Fruit fly (Drosophila melanogaster): ENCODE data around the gene dmt.
A peak's percentile ranks its signal among the peaks of the same experiment; 100 is the strongest.

Gene dmt

dm6 chr3R:9739793-9740192 lies 28.9 kb downstream of the dmt start, which contains the start of gene side-VII (continued):
- no peak for TF ChIP-seq CG11085 (GFP tag; IDR thresholded peaks at IDR 0.05)

- TF ChIP-seq C15 (GFP tag; IDR thresholded peaks at IDR 0.05) (no peak), Gsc (GFP tag; IDR thresholded peaks at IDR 0.05) (no peak), Hr39 (optimal IDR thresholded peaks at IDR 0.05) (no peak), CG5245 (GFP tag; optimal IDR thresholded peaks at IDR 0.05) (no peak), Hr3 (GFP tag; optimal IDR thresholded peaks at IDR 0.05) (no peak), CG4617 (GFP tag; optimal IDR thresholded peaks at IDR 0.05; ENCODE audit: borderline replicate concordance) (peak; percentile 77), CG8478 (optimal IDR thresholded peaks at IDR 0.05) (no peak), CG13624 (GFP tag; optimal IDR thresholded peaks at IDR 0.05) (no peak), row (GFP tag; IDR thresholded peaks at IDR 0.05) (peak; percentile 84), pum (GFP tag; optimal IDR thresholded peaks at IDR 0.05) (no peak), CG42726 (GFP tag; IDR thresholded peaks at IDR 0.05; ENCODE audit: partially characterized antibody) (peak; percentile 87; the same call in 1 of the 2 replicates), CG3065 (GFP tag; optimal IDR thresholded peaks at IDR 0.05) (no peak), Aef1 (GFP tag; IDR thresholded peaks at IDR 0.05) (no peak), Hmr (GFP tag; optimal IDR thresholded peaks at IDR 0.05) (no peak), trem (tag; optimal IDR thresholded peaks at IDR 0.05) (peak; percentile 67), pzg (GFP tag; optimal IDR thresholded peaks at IDR 0.05) (peak; percentile 53), ato (GFP tag; IDR thresholded peaks at IDR 0.05; ENCODE audit: partially characterized antibody) (peak; percentile 81; the same call in 1 of the 2 replicates), B-H2 (GFP tag; optimal IDR thresholded peaks at IDR 0.05) (peak; percentile 21), mld (GFP tag; IDR thresholded peaks at IDR 0.05; ENCODE audit: partially characterized antibody) (peak; percentile 68; the same call in 1 of the 3 replicates), ttk (GFP tag; IDR thresholded peaks at IDR 0.05) (no peak), Dref (GFP tag; IDR thresholded peaks at IDR 0.05) (peak; percentile 81), corto (GFP tag; optimal IDR thresholded peaks at IDR 0.05) (no peak), toy (GFP tag; IDR thresholded peaks at IDR 0.05) (no peak), CG10959 (GFP tag; IDR thresholded peaks at IDR 0.05) (no peak), nerfin-2 (GFP tag; IDR thresholded peaks at IDR 0.05; ENCODE audit: partially characterized antibody) (peak; percentile 69), ranshi (GFP tag; IDR thresholded peaks at IDR 0.05) (no peak), CG17829 (tag; optimal IDR thresholded peaks at IDR 0.05) (peak; percentile 24), CG33557 (GFP tag; optimal IDR thresholded peaks at IDR 0.05) (no peak), CG2712 (tag; optimal IDR thresholded peaks at IDR 0.05) (peak; percentile 42), ro (GFP tag; IDR thresholded peaks at IDR 0.05) (no peak), gfzf (GFP tag; optimal IDR thresholded peaks at IDR 0.05) (no peak), Bteb2 (GFP tag; optimal IDR thresholded peaks at IDR 0.05) (no peak), chinmo (GFP tag; IDR thresholded peaks at IDR 0.05; ENCODE audit: partially characterized antibody) (peak; percentile 61; the same call in 1 of the 4 replicates), CTCF (GFP tag; optimal IDR thresholded peaks at IDR 0.05) (no peak), run (tag; optimal IDR thresholded peaks at IDR 0.05) (no peak), CG7928 (GFP tag; optimal IDR thresholded peaks at IDR 0.05) (no peak), fd102C (GFP tag; optimal IDR thresholded peaks at IDR 0.05) (no peak), Ravus (GFP tag; IDR thresholded peaks at IDR 0.05) (no peak), Dll (GFP tag; IDR thresholded peaks at IDR 0.05; ENCODE audit: partially characterized antibody) (peak; percentile 91), sug (tag; optimal IDR thresholded peaks at IDR 0.05) (peak; percentile 10), pb (GFP tag; optimal IDR thresholded peaks at IDR 0.05) (no peak), CG2120 (GFP tag; optimal IDR thresholded peaks at IDR 0.05) (peak; percentile 16), zen (tag; optimal IDR thresholded peaks at IDR 0.05) (peak; percentile 39), PHDP (tag; optimal IDR thresholded peaks at IDR 0.05) (no peak), HHEX (GFP tag; optimal IDR thresholded peaks at IDR 0.05) (no peak), Bgb (GFP tag; IDR thresholded peaks at IDR 0.05; ENCODE audit: partially characterized antibody) (peak; percentile 92), zfh2 (GFP tag; optimal IDR thresholded peaks at IDR 0.05) (no peak), Chrac-16 (GFP tag; optimal IDR thresholded peaks at IDR 0.05) (no peak), prd (optimal IDR thresholded peaks at IDR 0.05) (no peak), prd (GFP tag; IDR thresholded peaks at IDR 0.05) (no peak)
Observed at dm6 chr3R:9740713-9741112, 29.8 kb downstream of the dmt start, which contains the start of gene Pnn. Gene Pnn, plus strand, starts transcription at chr3R:9740899.
